Fruit fly (Drosophila melanogaster) whole organism, adult: ENCODE measurements around the gene Fmr1.

Experiments
- CG11617 ChIP-seq: fragments of 200-800 bp; sonication (Bioruptor generic); optimal IDR thresholded peaks from 2 replicates; lab custom pipeline; 2017; ENCODE audit warnings: mild to moderate bottlenecking, missing biosample characterization, missing genetic modification reagents, missing genetic modification characterization
- CG12768 ChIP-seq: fragments of 200-800 bp; sonication (Bioruptor generic); optimal IDR thresholded peaks from 2 replicates; lab custom pipeline; 2017; ENCODE audit warnings: missing biosample characterization, missing genetic modification characterization, mild to moderate bottlenecking, moderate library complexity, missing genetic modification reagents
- CG14711 ChIP-seq: fragments of 200-800 bp; sonication (Bioruptor generic); optimal IDR thresholded peaks from 2 replicates; lab custom pipeline; 2018; ENCODE audit warnings: missing biosample characterization, mild to moderate bottlenecking, missing genetic modification characterization, moderate library complexity
- CG1620 ChIP-seq: fragments of 200-800 bp; sonication (Bioruptor generic); optimal IDR thresholded peaks from 2 replicates; lab custom pipeline; 2016; ENCODE audit warnings: missing biosample characterization, missing genetic modification characterization
- CG33017 ChIP-seq: fragments of 200-800 bp; sonication (Bioruptor generic); optimal IDR thresholded peaks from 2 replicates; lab custom pipeline; 2018; ENCODE audit warnings: missing biosample characterization, mild to moderate bottlenecking, missing genetic modification characterization, moderate library complexity
- CG5204 ChIP-seq: fragments of 200-800 bp; sonication (Bioruptor generic); optimal IDR thresholded peaks from 2 replicates; lab custom pipeline; 2016; ENCODE audit warnings: missing biosample characterization, missing genetic modification characterization
- CG7045 ChIP-seq: fragments of 200-800 bp; sonication (Bioruptor generic); optimal IDR thresholded peaks from 2 replicates; lab custom pipeline; 2017; ENCODE audit warnings: missing biosample characterization, mild to moderate bottlenecking, missing genetic modification characterization
- Clk ChIP-seq: fragments of 200-800 bp; sonication (Bioruptor generic); optimal IDR thresholded peaks from 2 replicates; lab custom pipeline; 2017; ENCODE audit warnings: missing biosample characterization, missing genetic modification characterization
- Hr96 ChIP-seq: fragments of 200-800 bp; sonication (Bioruptor generic); optimal IDR thresholded peaks from 2 replicates; lab custom pipeline; 2016; ENCODE audit warnings: missing biosample characterization, missing genetic modification characterization
- Mnt ChIP-seq: fragments of 200-800 bp; sonication (Bioruptor generic); optimal IDR thresholded peaks from 2 replicates; lab custom pipeline; 2016; ENCODE audit warnings: missing biosample characterization, mild to moderate bottlenecking, missing genetic modification characterization
- bab1 ChIP-seq: fragments of 200-800 bp; sonication (Bioruptor generic); optimal IDR thresholded peaks from 3 replicates; lab custom pipeline; 2019; ENCODE audit warnings: missing biosample characterization, mild to moderate bottlenecking, missing genetic modification characterization, moderate library complexity
- cic ChIP-seq: fragments of 200-800 bp; sonication (Bioruptor generic); optimal IDR thresholded peaks from 2 replicates; lab custom pipeline; 2017; ENCODE audit warnings: missing biosample characterization, mild to moderate bottlenecking, missing genetic modification characterization, moderate library complexity
- ovo ChIP-seq: fragments of 200-800 bp; sonication (Bioruptor generic); optimal IDR thresholded peaks from 2 replicates; lab custom pipeline; 2016; ENCODE audit warnings: missing biosample characterization, missing genetic modification characterization
- tj ChIP-seq: fragments of 200-800 bp; sonication (Bioruptor generic); optimal IDR thresholded peaks from 3 replicates; lab custom pipeline; 2017; ENCODE audit warnings: missing biosample characterization, mild to moderate bottlenecking, missing genetic modification characterization, moderate library complexity
- toe ChIP-seq: fragments of 200-800 bp; sonication (Bioruptor generic); optimal IDR thresholded peaks from 2 replicates; lab custom pipeline; 2016; ENCODE audit warnings: missing biosample characterization, missing genetic modification characterization

Gene Fmr1

DNA sequence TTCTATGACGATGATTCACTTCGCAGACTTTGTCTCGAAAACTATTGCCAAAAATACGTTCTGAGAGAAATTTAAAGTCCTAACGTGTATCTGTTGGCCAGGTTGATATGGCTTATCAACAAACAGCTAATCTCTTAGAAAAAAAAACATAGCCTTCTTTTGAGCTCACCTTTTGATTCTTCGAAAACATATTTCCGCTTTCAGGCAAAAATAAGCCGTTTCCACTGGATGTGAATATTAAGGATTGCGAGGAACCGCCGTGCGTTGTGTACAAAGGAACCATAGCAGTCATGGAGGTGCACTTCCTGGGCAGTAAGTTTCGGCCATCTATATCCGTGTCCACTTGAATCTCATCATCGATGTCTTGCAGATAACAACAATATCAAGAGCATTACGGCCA is 56.4 kb downstream of the Fmr1 start:
- TF ChIP-seq tj (GFP tag; lab: Kevin White, UChicago) (no peak), Hr96 (GFP tag; lab: Kevin White, UChicago) (no peak), CG14711 (no peak), ovo (GFP tag; lab: Kevin White, UChicago) (no peak), Mnt (no peak), bab1 (GFP tag; lab: Kevin White, UChicago) (no peak), CG33017 (no peak), CG5204 (GFP tag; lab: Kevin White, UChicago) (no peak), cic (GFP tag; lab: Kevin White, UChicago) (no peak), CG12768 (GFP tag; lab: Kevin White, UChicago) (no peak), CG11617 (GFP tag; lab: Kevin White, UChicago) (no peak), CG1620 (no peak)

DNA sequence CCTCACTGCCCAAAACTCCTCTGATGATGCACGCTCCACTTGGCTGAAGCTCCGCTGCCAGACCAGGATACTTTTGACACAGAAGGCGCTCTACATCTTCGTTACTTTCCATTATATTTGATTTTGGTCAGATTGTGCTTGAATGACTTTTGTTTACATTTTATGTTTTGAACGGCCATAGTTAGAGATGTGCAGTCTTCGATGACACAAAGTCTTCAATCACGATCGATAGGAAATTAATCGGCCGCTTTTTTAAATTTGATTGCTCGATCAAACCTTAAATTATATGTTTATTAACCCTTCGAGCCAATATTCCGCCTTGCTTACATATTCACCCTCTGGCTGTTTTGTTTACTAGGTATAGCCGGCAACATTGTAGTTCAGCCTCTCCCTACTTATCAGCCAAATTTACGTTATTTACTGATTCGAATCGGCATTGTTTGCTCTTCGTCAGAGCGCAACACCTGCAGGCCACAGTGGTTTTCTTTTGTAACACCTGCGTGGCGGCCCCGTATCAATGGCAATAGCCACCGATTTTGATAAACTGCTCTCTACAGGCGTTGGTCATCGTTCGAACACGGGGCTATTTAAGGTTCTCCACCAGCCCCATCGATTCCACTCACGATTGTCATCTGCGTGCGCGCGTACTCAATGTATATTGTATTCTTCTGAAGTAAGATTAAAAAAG is 57.1 kb downstream of the Fmr1 start, which contains the start of the genes Fancl and Npc2e:
Gene Fancl, minus strand, starts transcription at position 175 of the 688 bp plus-strand sequence.
Gene Npc2e, plus strand, starts transcription at position 638 of the 688 bp plus-strand sequence.
- TF ChIP-seq toe: no peak
- TF ChIP-seq CG33017: no peak
- no peak for TF ChIP-seq CG7045 (GFP tag; lab: Kevin White, UChicago)
- no peak for TF ChIP-seq ovo (GFP tag; lab: Kevin White, UChicago)
- TF ChIP-seq Hr96 (GFP tag; lab: Kevin White, UChicago): no peak
- TF ChIP-seq CG1620: no peak
- no peak for TF ChIP-seq Clk (GFP tag; lab: Kevin White, UChicago)
